Fruit fly (Drosophila melanogaster): Measurements from ENCODE around the gene dco.
A peak's percentile ranks its signal among the peaks of the same experiment; 100 is the strongest.

dco gene

dm6 chr3R:31059036-31059806, 1.8 kb downstream of the dco start (continued):
- TF ChIP-seq pan (optimal IDR thresholded peaks at IDR 0.05) = no peak
- peak in 1 of 2 experiments; percentile 79 for TF ChIP-seq pan (GFP tag; optimal IDR thresholded peaks at IDR 0.05 in 1 of 2, IDR thresholded peaks at IDR 0.05 in 1 of 2)
- peak; percentile 78 for TF ChIP-seq nerfin-1 (tag; optimal IDR thresholded peaks at IDR 0.05)
- TF ChIP-seq CG10366 (GFP tag; IDR thresholded peaks at IDR 0.05) = peak; percentile 81
- peak; percentile 59 for TF ChIP-seq CG8290 (GFP tag; optimal IDR thresholded peaks at IDR 0.05)
- peak in 1 of 2 experiments; percentile 18 for TF ChIP-seq CG8290 (tag; optimal IDR thresholded peaks at IDR 0.05)
- TF ChIP-seq Doc3 (GFP tag; IDR thresholded peaks at IDR 0.05; ENCODE audit: partially characterized antibody) = no peak
- TF ChIP-seq CG3163 (GFP tag; optimal IDR thresholded peaks at IDR 0.05) = no peak
- TF ChIP-seq CG18619 (GFP tag; optimal IDR thresholded peaks at IDR 0.05) = peak; percentile 65
- TF ChIP-seq CG10979 (tag; optimal IDR thresholded peaks at IDR 0.05) = peak; percentile 92
- no peak for TF ChIP-seq Dad (GFP tag; optimal IDR thresholded peaks at IDR 0.05)
- TF ChIP-seq Max (GFP tag; optimal IDR thresholded peaks at IDR 0.05) = peak; percentile 76
- TF ChIP-seq btn (GFP tag; optimal IDR thresholded peaks at IDR 0.05) = no peak
- TF ChIP-seq insv (GFP tag; optimal IDR thresholded peaks at IDR 0.05) = no peak
- TF ChIP-seq ken (GFP tag; IDR thresholded peaks at IDR 0.05) = peak; percentile 73; the same call in 2 of the 3 replicates
- no peak for TF ChIP-seq sima (GFP tag; optimal IDR thresholded peaks at IDR 0.05)
- TF ChIP-seq CG10267 (tag; optimal IDR thresholded peaks at IDR 0.05) = peak; percentile 81
- TF ChIP-seq CG2875 (GFP tag; optimal IDR thresholded peaks at IDR 0.05) = peak; percentile 75
- TF ChIP-seq pros (GFP tag; optimal IDR thresholded peaks at IDR 0.05) = peak; percentile 20
- peak; percentile 85 for TF ChIP-seq Ptx1 (GFP tag; IDR thresholded peaks at IDR 0.05)
- TF ChIP-seq bcd (GFP tag; optimal IDR thresholded peaks at IDR 0.05) = peak; percentile 77
- TF ChIP-seq Chrac-16 (GFP tag; optimal IDR thresholded peaks at IDR 0.05) = peak; percentile 71
- TF ChIP-seq gro (GFP tag; optimal IDR thresholded peaks at IDR 0.05) = no peak
- TF ChIP-seq sc (optimal IDR thresholded peaks at IDR 0.05) = no peak
- peak; percentile 86 for TF ChIP-seq sc (GFP tag; optimal IDR thresholded peaks at IDR 0.05)
- TF ChIP-seq Gsc (GFP tag; IDR thresholded peaks at IDR 0.05) = peak; percentile 55
- no peak for TF ChIP-seq CG7963 (GFP tag; IDR thresholded peaks at IDR 0.05; ENCODE audit: partially characterized antibody)
- peak; percentile 71 for TF ChIP-seq Nf-YA (GFP tag; IDR thresholded peaks at IDR 0.05)
- peak; percentile 55; the same call in 2 of the 3 replicates for TF ChIP-seq CG14050 (GFP tag; IDR thresholded peaks at IDR 0.05)
- TF ChIP-seq CG17829 (tag; optimal IDR thresholded peaks at IDR 0.05) = peak; percentile 91
- no peak for TF ChIP-seq usp (GFP tag; optimal IDR thresholded peaks at IDR 0.05)
- TF ChIP-seq CG1832 (GFP tag; optimal IDR thresholded peaks at IDR 0.05) = peak; percentile 54
- TF ChIP-seq CG7786 (GFP tag; optimal IDR thresholded peaks at IDR 0.05) = no peak
- TF ChIP-seq esg (GFP tag; conservative IDR thresholded peaks at IDR 0.05) = peak; percentile 72
- TF ChIP-seq CkIIα-i1 (GFP tag; IDR thresholded peaks at IDR 0.05) = no peak
- TF ChIP-seq grn (GFP tag; optimal IDR thresholded peaks at IDR 0.05) = peak; percentile 67
- no peak for TF ChIP-seq CG15479 (GFP tag; optimal IDR thresholded peaks at IDR 0.05)
- peak; percentile 62 for TF ChIP-seq Nf-YB (GFP tag; optimal IDR thresholded peaks at IDR 0.05)
- TF ChIP-seq CG14441 (GFP tag; IDR thresholded peaks at IDR 0.05) = peak; percentile 53
- TF ChIP-seq CG3281 (GFP tag; optimal IDR thresholded peaks at IDR 0.05) = peak; percentile 79
- TF ChIP-seq Asciz (GFP tag; optimal IDR thresholded peaks at IDR 0.05) = peak; percentile 87
- peak; percentile 72 for TF ChIP-seq CG1024 (GFP tag; IDR thresholded peaks at IDR 0.05)
- no peak for TF ChIP-seq CG9876 (GFP tag; optimal IDR thresholded peaks at IDR 0.05)
- TF ChIP-seq CG1603 (tag; optimal IDR thresholded peaks at IDR 0.05) = peak; percentile 64
- peak; percentile 57 for TF ChIP-seq sqz (GFP tag; optimal IDR thresholded peaks at IDR 0.05)
- TF ChIP-seq D19B (GFP tag; optimal IDR thresholded peaks at IDR 0.05) = peak; percentile 43
- peak; percentile 81 for TF ChIP-seq grau (tag; optimal IDR thresholded peaks at IDR 0.05)
- TF ChIP-seq Sox100B (GFP tag; optimal IDR thresholded peaks at IDR 0.05) = peak; percentile 95
- peak; percentile 36 for TF ChIP-seq CG4328 (GFP tag; optimal IDR thresholded peaks at IDR 0.05)
- peak; percentile 8 for TF ChIP-seq ems (GFP tag; optimal IDR thresholded peaks at IDR 0.05)
